Worm (Caenorhabditis elegans): ENCODE results near the gene Y54G2A.73.

DNA sequence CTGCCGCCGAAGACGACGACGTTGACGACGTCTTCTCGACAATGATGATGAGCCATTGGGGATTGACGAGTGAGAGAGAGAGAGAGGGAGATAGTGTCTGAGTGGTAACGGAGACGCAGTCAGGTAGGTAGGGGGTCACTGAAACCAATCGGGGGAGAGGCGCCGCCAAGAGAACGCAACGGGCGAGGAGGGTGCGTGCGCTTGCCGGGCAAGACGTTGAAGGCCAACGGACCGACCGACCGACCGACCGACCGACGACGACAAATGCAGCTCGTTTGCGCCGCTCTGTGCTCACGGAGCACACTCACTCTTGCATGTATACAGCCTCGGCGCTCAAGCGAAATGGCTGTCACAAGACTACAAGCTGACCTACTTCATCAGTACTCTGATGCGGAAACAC lies 18.2 kb downstream of the Y54G2A.73 start:
- TF ChIP-seq nhr-77 (tag; optimal IDR thresholded peaks at IDR 0.05), result no peak
- no peak for TF ChIP-seq snpc-4 (tag; optimal IDR thresholded peaks at IDR 0.05)
- no peak for TF ChIP-seq ztf-11 (tag; optimal IDR thresholded peaks at IDR 0.05)
- TF ChIP-seq lsy-12 (tag; optimal IDR thresholded peaks at IDR 0.05), result no peak
- no peak for TF ChIP-seq ztf-4 (tag; optimal IDR thresholded peaks at IDR 0.05)
- no peak for TF ChIP-seq mdl-1 (tag; optimal IDR thresholded peaks at IDR 0.05)
- no peak for TF ChIP-seq egl-27 (tag; optimal IDR thresholded peaks at IDR 0.05)
- no peak for TF ChIP-seq ama-1 (optimal IDR thresholded peaks at IDR 0.05)
- no peak for TF ChIP-seq skn-1 (tag; optimal IDR thresholded peaks at IDR 0.05)
- TF ChIP-seq nhr-28 (tag; optimal IDR thresholded peaks at IDR 0.05), result no peak
- TF ChIP-seq fos-1 (tag; optimal IDR thresholded peaks at IDR 0.05), result no peak
